Fruit fly (Drosophila melanogaster) whole organism, prepupa: ENCODE data around the gene CG8138.

Source experiments
- Blimp-1 ChIP-seq: fragments of 200-800 bp; sonication (Bioruptor generic); optimal IDR thresholded peaks from 3 replicates; lab custom pipeline; 2017; ENCODE audit warnings: missing biosample characterization, missing genetic modification characterization, mild to moderate bottlenecking, moderate library complexity, missing genetic modification reagents
- CG10631 ChIP-seq: fragments of 200-800 bp; sonication (Bioruptor generic); optimal IDR thresholded peaks from 2 replicates; lab custom pipeline; 2016; ENCODE audit warnings: missing biosample characterization, missing genetic modification characterization
- CG11762 ChIP-seq: fragments of 200-800 bp; sonication (Bioruptor generic); optimal IDR thresholded peaks from 3 replicates; lab custom pipeline; 2016; ENCODE audit warnings: missing biosample characterization, missing genetic modification characterization; ENCODE audit not compliant: insufficient read depth
- CG11902 ChIP-seq: fragments of 200-800 bp; sonication (Bioruptor generic); optimal IDR thresholded peaks from 3 replicates; lab custom pipeline; 2016; ENCODE audit warnings: missing biosample characterization, missing genetic modification characterization
- CG1621 ChIP-seq: fragments of 200-800 bp; sonication (Bioruptor generic); optimal IDR thresholded peaks from 3 replicates; lab custom pipeline; 2018; ENCODE audit warnings: missing biosample characterization, mild to moderate bottlenecking, missing genetic modification characterization
- CG16779 ChIP-seq: fragments of 200-800 bp; sonication (Bioruptor generic); optimal IDR thresholded peaks from 3 replicates; lab custom pipeline; 2017; ENCODE audit warnings: missing biosample characterization, mild to moderate bottlenecking, missing genetic modification characterization
- CG3032 ChIP-seq: fragments of 200-800 bp; optimal IDR thresholded peaks from 2 replicates; lab custom pipeline; 2019; ENCODE audit warnings: missing biosample characterization, mild to moderate bottlenecking, missing genetic modification characterization, moderate library complexity
- CG31627 ChIP-seq: fragments of 200-800 bp; sonication (Bioruptor generic); optimal IDR thresholded peaks from 3 replicates; lab custom pipeline; 2016; ENCODE audit warnings: missing biosample characterization, missing genetic modification characterization
- CG32006 ChIP-seq: fragments of 200-800 bp; sonication (Bioruptor generic); optimal IDR thresholded peaks from 3 replicates; lab custom pipeline; 2017; ENCODE audit warnings: missing biosample characterization, mild to moderate bottlenecking, missing genetic modification characterization
- CG3919 ChIP-seq: fragments of 200-800 bp; sonication (Bioruptor generic); optimal IDR thresholded peaks from 3 replicates; lab custom pipeline; 2016; ENCODE audit warnings: missing biosample characterization, missing genetic modification characterization
- CG4318 ChIP-seq: fragments of 200-800 bp; sonication (Bioruptor generic); optimal IDR thresholded peaks from 3 replicates; lab custom pipeline; 2017; ENCODE audit warnings: missing biosample characterization, mild to moderate bottlenecking, missing genetic modification characterization
- CG6163 ChIP-seq: fragments of 200-800 bp; sonication (Bioruptor generic); IDR thresholded peaks from 3 replicates; pipeline ENCODE4 v1.3.6; 2022; ENCODE audit warnings: missing biosample characterization, missing genetic modification characterization
- CG6792 ChIP-seq: fragments of 200-800 bp; sonication (Bioruptor generic); optimal IDR thresholded peaks from 3 replicates; lab custom pipeline; 2016; ENCODE audit warnings: missing biosample characterization, missing genetic modification characterization
- CG6808 ChIP-seq: fragments of 200-800 bp; sonication (Bioruptor generic); optimal IDR thresholded peaks from 3 replicates; lab custom pipeline; 2017; ENCODE audit warnings: missing biosample characterization, missing genetic modification characterization, mild to moderate bottlenecking, moderate library complexity, missing genetic modification reagents
- CG6854 ChIP-seq: fragments of 200-800 bp; sonication (Bioruptor generic); optimal IDR thresholded peaks from 2 replicates; lab custom pipeline; 2017; ENCODE audit warnings: missing biosample characterization, mild to moderate bottlenecking, missing genetic modification characterization
- CG8632 ChIP-seq: fragments of 200-800 bp; sonication (Bioruptor generic); optimal IDR thresholded peaks from 3 replicates; lab custom pipeline; 2016; ENCODE audit warnings: missing biosample characterization, missing genetic modification characterization
- CG9139 ChIP-seq: fragments of 200-800 bp; sonication (Bioruptor generic); optimal IDR thresholded peaks from 3 replicates; lab custom pipeline; 2017; ENCODE audit warnings: missing biosample characterization, mild to moderate bottlenecking, missing genetic modification characterization
- Eip78C ChIP-seq: fragments of 200-800 bp; sonication (Bioruptor generic); peaks from one replicate; lab custom pipeline; 2016; ENCODE audit warnings: missing biosample characterization, missing genetic modification characterization
- Eip93F ChIP-seq: fragments of 200-800 bp; sonication (Bioruptor generic); optimal IDR thresholded peaks from 2 replicates; lab custom pipeline; 2016; ENCODE audit warnings: missing biosample characterization, mild to moderate bottlenecking, missing genetic modification characterization
- Ets21C ChIP-seq: fragments of 200-800 bp; sonication (Bioruptor generic); optimal IDR thresholded peaks from 3 replicates; lab custom pipeline; 2016; ENCODE audit warnings: missing biosample characterization, missing genetic modification characterization
- Gug ChIP-seq: fragments of 200-800 bp; sonication (Bioruptor generic); IDR thresholded peaks from 2 replicates; pipeline ENCODE4 v1.3.6; 2022; ENCODE audit warnings: missing biosample characterization, missing genetic modification characterization
- Hr38 ChIP-seq: sonication (Bioruptor generic); optimal IDR thresholded peaks from 2 replicates; lab custom pipeline; 2016; ENCODE audit warnings: missing biosample characterization, missing genetic modification characterization
- Hr4 ChIP-seq: fragments of 200-800 bp; sonication (Bioruptor generic); optimal IDR thresholded peaks from 3 replicates; lab custom pipeline; 2016; ENCODE audit warnings: missing biosample characterization, missing genetic modification characterization
- Smox ChIP-seq: fragments of 200-800 bp; sonication (Bioruptor generic); optimal IDR thresholded peaks from 3 replicates; lab custom pipeline; 2016; ENCODE audit warnings: missing biosample characterization, missing genetic modification characterization
- Sox15 ChIP-seq: fragments of 200-800 bp; sonication (Bioruptor generic); optimal IDR thresholded peaks from 3 replicates; lab custom pipeline; 2016; ENCODE audit warnings: missing biosample characterization, missing genetic modification characterization
- acj6 ChIP-seq: fragments of 200-800 bp; sonication (Bioruptor generic); optimal IDR thresholded peaks from 3 replicates; lab custom pipeline; 2016; ENCODE audit warnings: missing biosample characterization, missing genetic modification characterization
- cyc ChIP-seq: fragments of 200-800 bp; sonication (Bioruptor generic); optimal IDR thresholded peaks from 3 replicates; lab custom pipeline; 2016; ENCODE audit warnings: missing biosample characterization, missing genetic modification characterization
- dac ChIP-seq: fragments of 200-800 bp; sonication (Bioruptor generic); optimal IDR thresholded peaks from 2 replicates; lab custom pipeline; 2017; ENCODE audit warnings: missing biosample characterization, mild to moderate bottlenecking, missing genetic modification characterization
- dsx ChIP-seq: fragments of 200-800 bp; optimal IDR thresholded peaks from 3 replicates; lab custom pipeline; 2019; ENCODE audit warnings: missing biosample characterization, mild to moderate bottlenecking, missing genetic modification characterization, moderate library complexity; ENCODE audit not compliant: poor library complexity, severe bottlenecking
- eg ChIP-seq: fragments of 200-800 bp; sonication (Bioruptor generic); IDR thresholded peaks from 3 replicates; pipeline ENCODE4 v1.3.6; 2022; ENCODE audit warnings: missing biosample characterization, missing genetic modification characterization
- fd85E ChIP-seq: fragments of 200-800 bp; sonication (Bioruptor generic); optimal IDR thresholded peaks from 3 replicates; lab custom pipeline; 2016; ENCODE audit warnings: missing biosample characterization, missing genetic modification characterization
- fkh ChIP-seq: fragments of 200-800 bp; sonication (Bioruptor generic); optimal IDR thresholded peaks from 3 replicates; lab custom pipeline; 2017; ENCODE audit warnings: missing biosample characterization, mild to moderate bottlenecking, missing genetic modification characterization, moderate library complexity
- lz ChIP-seq: fragments of 200-800 bp; sonication (Bioruptor generic); optimal IDR thresholded peaks from 3 replicates; lab custom pipeline; 2016; ENCODE audit warnings: missing biosample characterization, missing genetic modification characterization
- pdm3 ChIP-seq: fragments of 200-800 bp; sonication (Bioruptor generic); optimal IDR thresholded peaks from 3 replicates; lab custom pipeline; 2016; ENCODE audit warnings: missing biosample characterization, missing genetic modification characterization
- salr ChIP-seq, 2 experiments: fragments of 200-800 bp; sonication (Bioruptor generic); optimal IDR thresholded peaks; 3 replicates each; lab custom pipeline; 2016 to 2018; ENCODE audit warnings: missing biosample characterization in 2 of 2, missing genetic modification characterization in 2 of 2, mild to moderate bottlenecking in 1 of 2
- spab ChIP-seq: fragments of 200-800 bp; sonication (Bioruptor generic); optimal IDR thresholded peaks from 2 replicates; lab custom pipeline; 2017; ENCODE audit warnings: missing biosample characterization, mild to moderate bottlenecking, missing genetic modification characterization, missing genetic modification reagents
- ss ChIP-seq, 2 experiments: fragments of 200-800 bp; sonication (Bioruptor generic); optimal IDR thresholded peaks; 2 replicates in 1 of 2; 3 replicates in 1 of 2; lab custom pipeline; 2017 to 2018; ENCODE audit warnings: mild to moderate bottlenecking in 2 of 2, missing biosample characterization in 2 of 2, missing genetic modification characterization in 2 of 2, moderate library complexity in 1 of 2
- svp ChIP-seq: fragments of 200-800 bp; sonication (Bioruptor generic); peaks from one replicate; lab custom pipeline; 2016; ENCODE audit warnings: missing biosample characterization, missing genetic modification characterization
- vri ChIP-seq: fragments of 200-800 bp; sonication (Bioruptor generic); optimal IDR thresholded peaks from 3 replicates; lab custom pipeline; 2016; ENCODE audit warnings: missing biosample characterization, mild to moderate bottlenecking, missing genetic modification characterization

CG8138 gene

dm6 chr3R:13191299-13191698 lies 10.2 kb downstream of the CG8138 start, which contains the start of gene CG8141:
TSS of gene CG8141 (plus strand) at chr3R:13191599.
- TF ChIP-seq acj6 (GFP tag; lab: Kevin White, UChicago) (no peak), CG9139 (GFP tag; lab: Kevin White, UChicago) (no peak), CG6792 (GFP tag; lab: Kevin White, UChicago) (no peak), ss (GFP tag; optimal IDR thresholded peaks at IDR 0.05; lab: Kevin White, UChicago) (no peak), eg (no peak), Hr4 (no peak), spab (GFP tag; lab: Kevin White, UChicago) (no peak), vri (GFP tag; lab: Kevin White, UChicago) (no peak), Gug (GFP tag; lab: Robert Waterston, UW) (no peak), CG3919 (GFP tag; lab: Kevin White, UChicago) (no peak), CG6854 (no peak), lz (GFP tag; lab: Kevin White, UChicago) (no peak), CG4318 (GFP tag; lab: Kevin White, UChicago) (no peak), Smox (GFP tag; lab: Kevin White, UChicago) (no peak), CG1621 (no peak), Sox15 (no peak), salr (GFP tag; optimal IDR thresholded peaks at IDR 0.05; lab: Kevin White, UChicago) (no peak), CG11762 (GFP tag; lab: Kevin White, UChicago) (no peak), Eip78C (no peak), CG32006 (GFP tag; lab: Kevin White, UChicago) (no peak)

dm6 chr3R:13200402-13200801 lies 19.3 kb downstream of the CG8138 start:
- TF ChIP-seq Hr38 (GFP tag; lab: Kevin White, UChicago) (no peak), fkh (GFP tag; lab: Kevin White, UChicago) (no peak), Eip93F (GFP tag; lab: Kevin White, UChicago) (no peak), CG31627 (GFP tag; lab: Kevin White, UChicago) (no peak), CG6808 (GFP tag; lab: Kevin White, UChicago) (no peak), CG4318 (GFP tag; lab: Kevin White, UChicago) (no peak), CG3032 (tag; lab: Kevin White, UChicago) (no peak), fd85E (GFP tag; lab: Kevin White, UChicago) (no peak), eg (no peak), svp (GFP tag; lab: Kevin White, UChicago) (no peak), CG8632 (GFP tag; lab: Kevin White, UChicago) (no peak), CG11902 (GFP tag; lab: Kevin White, UChicago) (no peak), CG6163 (GFP tag; lab: Robert Waterston, UW) (no peak), CG10631 (GFP tag; lab: Kevin White, UChicago) (no peak), pdm3 (GFP tag; lab: Kevin White, UChicago) (no peak), Blimp-1 (GFP tag; lab: Kevin White, UChicago) (no peak), cyc (GFP tag; lab: Kevin White, UChicago) (no peak), dac (no peak), spab (GFP tag; lab: Kevin White, UChicago) (no peak)
- TF ChIP-seq, all 60 proteins: peak for 0

DNA sequence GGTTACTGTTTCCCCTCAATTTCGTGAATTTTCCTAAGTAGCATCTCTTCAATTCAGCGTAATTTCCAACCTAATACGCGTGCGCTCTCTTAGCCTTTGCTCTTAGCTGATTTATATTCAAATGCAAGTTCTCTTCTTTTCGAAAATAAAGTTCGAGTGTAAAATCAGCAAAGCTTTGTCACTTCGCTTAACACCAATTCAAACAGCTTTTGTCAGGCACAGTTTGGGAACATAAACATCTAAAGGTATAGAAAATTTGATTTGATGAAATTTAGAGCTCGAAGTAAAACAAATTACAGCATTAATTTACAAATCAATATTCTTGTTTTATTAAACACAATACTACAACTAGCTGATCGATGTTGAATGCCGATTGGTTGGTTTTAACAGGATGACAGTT lies 27.3 kb downstream of the CG8138 start:
- TF ChIP-seq svp (GFP tag; lab: Kevin White, UChicago) (no peak), CG16779 (tag; lab: Kevin White, UChicago) (no peak), dsx (GFP tag; lab: Kevin White, UChicago) (no peak), CG1621 (no peak), CG32006 (GFP tag; lab: Kevin White, UChicago) (no peak), Ets21C (GFP tag; lab: Kevin White, UChicago) (no peak), lz (GFP tag; lab: Kevin White, UChicago) (no peak)
